Fruit fly (Drosophila melanogaster) Kc167 (cell line): ENCODE results near the gene Ssk.

ENCODE experiments used
- Myc ChIP-seq: fragments of >200 bp; optimal IDR thresholded peaks from 2 replicates; lab custom pipeline; 2017; ENCODE audit warnings: missing external identifiers
- Sin3A ChIP-seq: fragments of >200 bp; optimal IDR thresholded peaks from 2 replicates; lab custom pipeline; 2018; ENCODE audit warnings: missing external identifiers
- insv ChIP-seq: fragments of >200 bp; optimal IDR thresholded peaks from 3 replicates; lab custom pipeline; 2018; ENCODE audit warnings: missing external identifiers
- psq ChIP-seq: fragments of >200 bp; optimal IDR thresholded peaks from 2 replicates; lab custom pipeline; 2017; ENCODE audit warnings: missing external identifiers
- ttk ChIP-seq: sonication (Bioruptor generic); optimal IDR thresholded peaks from 2 replicates; lab custom pipeline; 2017; ENCODE audit warnings: missing external identifiers

dm6 chr3L:20191848-20192247 is 3.5 kb downstream of the Ssk start:
- TF ChIP-seq psq (lab: Kevin White, UChicago), result no peak
- TF ChIP-seq Myc (lab: Kevin White, UChicago), result no peak
- TF ChIP-seq Sin3A (lab: Kevin White, UChicago), result no peak
- TF ChIP-seq ttk (lab: Kevin White, UChicago), result no peak
- no peak for TF ChIP-seq insv (lab: Kevin White, UChicago)
